Worm (Caenorhabditis elegans) whole organism, L2 larva: ENCODE data around the gene tag-243.

ENCODE experiments used
- C34F6.9 ChIP-seq: fragments of 150-350 bp; optimal IDR thresholded peaks from 2 replicates; lab custom pipeline; 2014; ENCODE audit warnings: missing biosample characterization, missing genetic modification characterization
- F13H6.1 ChIP-seq: sonication (generic microtip); optimal IDR thresholded peaks from 2 replicates; lab custom pipeline; 2016; ENCODE audit warnings: missing genetic modification characterization, missing compliant biosample characterization
- R02D3.7 ChIP-seq: fragments of 150-350 bp; optimal IDR thresholded peaks from 2 replicates; lab custom pipeline; 2014; ENCODE audit warnings: missing biosample characterization, missing genetic modification characterization
- Y55F3AM.14 ChIP-seq: fragments of 200-800 bp; sonication (Bioruptor generic); optimal IDR thresholded peaks from 2 replicates; lab custom pipeline; 2018; ENCODE audit warnings: mild to moderate bottlenecking, missing genetic modification characterization, missing compliant biosample characterization
- ZK546.5 ChIP-seq: sonication (generic microtip); optimal IDR thresholded peaks from 2 replicates; lab custom pipeline; 2017; ENCODE audit warnings: missing biosample characterization, missing genetic modification characterization
- alr-1 ChIP-seq: fragments of 150-350 bp; optimal IDR thresholded peaks from 2 replicates; lab custom pipeline; 2014; ENCODE audit warnings: missing biosample characterization, missing genetic modification characterization
- aly-2 ChIP-seq: fragments of 150-350 bp; optimal IDR thresholded peaks from 2 replicates; lab custom pipeline; 2014; ENCODE audit warnings: missing biosample characterization, missing genetic modification characterization
- ama-1 ChIP-seq: fragments of 150-350 bp; optimal IDR thresholded peaks from 2 replicates; lab custom pipeline; 2018; ENCODE audit warnings: inconsistent platforms
- blmp-1 ChIP-seq: sonication (generic microtip); optimal IDR thresholded peaks from 2 replicates; lab custom pipeline; 2017; ENCODE audit warnings: missing genetic modification characterization, mild to moderate bottlenecking, missing compliant biosample characterization, antibody characterized with exemption, moderate library complexity; ENCODE audit not compliant: insufficient read depth
- ceh-16 ChIP-seq: fragments of 150-350 bp; optimal IDR thresholded peaks from 2 replicates; lab custom pipeline; 2014; ENCODE audit warnings: missing biosample characterization, missing genetic modification characterization
- dmd-4 ChIP-seq: sonication (generic microtip); optimal IDR thresholded peaks from 2 replicates; lab custom pipeline; 2017; ENCODE audit warnings: missing biosample characterization, missing genetic modification characterization
- fos-1 ChIP-seq: fragments of 150-350 bp; optimal IDR thresholded peaks from 2 replicates; lab custom pipeline; 2014; ENCODE audit warnings: missing biosample characterization, missing genetic modification characterization
- gmeb-1 ChIP-seq: fragments of 150-350 bp; optimal IDR thresholded peaks from 2 replicates; lab custom pipeline; 2014; ENCODE audit warnings: missing biosample characterization, missing genetic modification characterization
- lin-11 ChIP-seq: fragments of 150-350 bp; sonication (generic microtip); optimal IDR thresholded peaks from 2 replicates; lab custom pipeline; 2014; ENCODE audit warnings: missing biosample characterization, missing genetic modification characterization, inconsistent platforms, mixed read lengths
- lin-13 ChIP-seq: fragments of 150-350 bp; optimal IDR thresholded peaks from 2 replicates; lab custom pipeline; 2014; ENCODE audit warnings: missing biosample characterization, missing genetic modification reagents, missing genetic modification characterization
- lin-39 ChIP-seq: fragments of 150-350 bp; optimal IDR thresholded peaks from 2 replicates; lab custom pipeline; 2014; ENCODE audit warnings: missing biosample characterization, missing genetic modification reagents, missing genetic modification characterization
- mbf-1 ChIP-seq: sonication (generic microtip); optimal IDR thresholded peaks from 2 replicates; lab custom pipeline; 2017; ENCODE audit warnings: missing biosample characterization, missing genetic modification characterization
- nhr-10 ChIP-seq: sonication (generic microtip); optimal IDR thresholded peaks from 2 replicates; lab custom pipeline; 2017; ENCODE audit warnings: missing biosample characterization, missing genetic modification characterization
- nhr-11 ChIP-seq: fragments of 150-350 bp; optimal IDR thresholded peaks from 2 replicates; lab custom pipeline; 2014; ENCODE audit warnings: missing biosample characterization, missing genetic modification characterization
- nhr-12 ChIP-seq: fragments of 150-350 bp; optimal IDR thresholded peaks from 2 replicates; lab custom pipeline; 2014; ENCODE audit warnings: missing biosample characterization, missing genetic modification characterization
- nhr-129 ChIP-seq: fragments of 150-350 bp; optimal IDR thresholded peaks from 2 replicates; lab custom pipeline; 2014; ENCODE audit warnings: missing biosample characterization, missing genetic modification characterization
- nhr-23 ChIP-seq: fragments of 150-350 bp; optimal IDR thresholded peaks from 2 replicates; lab custom pipeline; 2014; ENCODE audit warnings: missing biosample characterization, missing genetic modification reagents, missing genetic modification characterization
- nhr-25 ChIP-seq: fragments of 150-350 bp; sonication (generic microtip); optimal IDR thresholded peaks from 3 replicates; lab custom pipeline; 2014; ENCODE audit warnings: missing biosample characterization, missing genetic modification characterization
- nhr-77 ChIP-seq: fragments of 150-350 bp; optimal IDR thresholded peaks from 2 replicates; lab custom pipeline; 2014; ENCODE audit warnings: missing biosample characterization, missing genetic modification characterization
- sem-4 ChIP-seq: fragments of 150-350 bp; optimal IDR thresholded peaks from 2 replicates; lab custom pipeline; 2014; ENCODE audit warnings: missing biosample characterization, missing genetic modification reagents, missing genetic modification characterization
- skn-1 ChIP-seq: sonication (generic microtip); optimal IDR thresholded peaks from 2 replicates; lab custom pipeline; 2017; ENCODE audit warnings: missing biosample characterization, missing genetic modification characterization
- sma-3 ChIP-seq: sonication (generic microtip); optimal IDR thresholded peaks from 2 replicates; lab custom pipeline; 2016; ENCODE audit warnings: missing genetic modification reagents, missing genetic modification characterization, missing compliant biosample characterization
- sma-9 ChIP-seq, 2 experiments: fragments of 150-350 bp in 1 of 2; sonication (generic microtip) in 1 of 2; optimal IDR thresholded peaks; 2 replicates each; lab custom pipeline; 2014 to 2016; ENCODE audit warnings: missing genetic modification characterization in 2 of 2, mild to moderate bottlenecking in 1 of 2, missing biosample characterization in 1 of 2, missing compliant biosample characterization in 1 of 2, missing genetic modification reagents in 1 of 2, moderate library complexity in 1 of 2
- snpc-4 ChIP-seq: fragments of 150-350 bp; optimal IDR thresholded peaks from 2 replicates; lab custom pipeline; 2014; ENCODE audit warnings: missing biosample characterization, missing genetic modification characterization
- unc-39 ChIP-seq: fragments of 150-350 bp; optimal IDR thresholded peaks from 2 replicates; lab custom pipeline; 2014; ENCODE audit warnings: missing biosample characterization, missing genetic modification characterization
- unc-55 ChIP-seq: fragments of 150-350 bp; sonication (generic microtip); optimal IDR thresholded peaks from 3 replicates; lab custom pipeline; 2014; ENCODE audit warnings: missing biosample characterization, missing genetic modification reagents, missing genetic modification characterization
- unc-62 ChIP-seq: fragments of 150-350 bp; optimal IDR thresholded peaks from 2 replicates; lab custom pipeline; 2014; ENCODE audit warnings: missing biosample characterization, missing genetic modification reagents, missing genetic modification characterization
- zag-1 ChIP-seq: fragments of 150-350 bp; optimal IDR thresholded peaks from 2 replicates; lab custom pipeline; 2014; ENCODE audit warnings: missing biosample characterization, missing genetic modification characterization
- ztf-1 ChIP-seq: fragments of 200-800 bp; sonication (Bioruptor generic); conservative IDR thresholded peaks from 2 replicates; pipeline ENCODE4 v1.3.6; 2022; ENCODE audit warnings: missing genetic modification characterization, missing compliant biosample characterization
- ztf-4 ChIP-seq: fragments of 150-350 bp; optimal IDR thresholded peaks from 2 replicates; lab custom pipeline; 2014; ENCODE audit warnings: missing biosample characterization, missing genetic modification characterization

tag-243 gene

ce11 chrIII:4720620-4721227 is 32.5 kb upstream of the tag-243 start, which contains the start of gene emb-5 (continued):
- TF ChIP-seq nhr-25 (tag; lab: Kevin White, UChicago) (no peak), alr-1 (tag; lab: Kevin White, UChicago) (no peak), unc-62 (GFP tag; lab: Kevin White, UChicago) (no peak), sma-9 (GFP tag; optimal IDR thresholded peaks at IDR 0.05; lab: Kevin White, UChicago) (peak; percentile 69), sma-9 (tag; optimal IDR thresholded peaks at IDR 0.05; lab: Kevin White, UChicago) (no peak), Y55F3AM.14 (GFP tag; lab: Kevin White, UChicago) (no peak), lin-11 (peak; percentile 32), dmd-4 (tag; lab: Kevin White, UChicago) (no peak), zag-1 (no peak), unc-55 (GFP tag; lab: Kevin White, UChicago) (peak; percentile 83), nhr-77 (tag; lab: Kevin White, UChicago) (no peak), nhr-11 (tag; lab: Kevin White, UChicago) (no peak), ama-1 (lab: Kevin White, UChicago) (no peak), sem-4 (tag; lab: Kevin White, UChicago) (no peak), lin-13 (GFP tag; lab: Kevin White, UChicago) (no peak), nhr-12 (tag; lab: Kevin White, UChicago) (no peak), ztf-4 (tag; lab: Kevin White, UChicago) (no peak), gmeb-1 (tag; lab: Kevin White, UChicago) (peak; percentile 95), nhr-10 (tag; lab: Kevin White, UChicago) (no peak), ZK546.5 (tag; lab: Kevin White, UChicago) (no peak)

ce11 chrIII:4715088-4715487 is 26.8 kb upstream of the tag-243 start, which contains the start of gene him-18:
Gene him-18 (minus strand): TSS chrIII:4715188.
- no peak for TF ChIP-seq nhr-11 (tag; lab: Kevin White, UChicago)
- no peak for TF ChIP-seq sem-4 (tag; lab: Kevin White, UChicago)
- no peak for TF ChIP-seq fos-1
- TF ChIP-seq nhr-129: no peak
- no peak for TF ChIP-seq sma-9 (GFP tag; optimal IDR thresholded peaks at IDR 0.05; lab: Kevin White, UChicago)
- TF ChIP-seq sma-9 (tag; optimal IDR thresholded peaks at IDR 0.05; lab: Kevin White, UChicago): no peak

- no peak for TF ChIP-seq snpc-4 (tag; lab: Kevin White, UChicago)
- TF ChIP-seq skn-1 (tag; lab: Kevin White, UChicago): no peak
- TF ChIP-seq alr-1 (tag; lab: Kevin White, UChicago): no peak
- no peak for TF ChIP-seq unc-39 (tag; lab: Kevin White, UChicago)
- no peak for TF ChIP-seq ZK546.5 (tag; lab: Kevin White, UChicago)
- no peak for TF ChIP-seq F13H6.1 (tag; lab: Kevin White, UChicago)
- TF ChIP-seq unc-55 (GFP tag; lab: Kevin White, UChicago): peak; percentile 4
- no peak for TF ChIP-seq ztf-1 (GFP tag; lab: Robert Waterston, UW)
- no peak for TF ChIP-seq blmp-1 (tag; lab: Kevin White, UChicago)
Observed at ce11 chrIII:4708909-4709308, 20.7 kb upstream of the tag-243 start, which contains the start of gene T04A8.18. Gene T04A8.18 (plus strand): TSS chrIII:4709209.

ce11 chrIII:4706678-4707077 is 18.4 kb upstream of the tag-243 start, which contains the start of gene T04A8.13:
Gene T04A8.13 (plus strand): TSS chrIII:4706978.
- TF ChIP-seq snpc-4 (tag; lab: Kevin White, UChicago) (no peak), unc-55 (GFP tag; lab: Kevin White, UChicago) (no peak), mbf-1 (no peak), ZK546.5 (tag; lab: Kevin White, UChicago) (no peak), sma-3 (no peak), Y55F3AM.14 (GFP tag; lab: Kevin White, UChicago) (no peak), sem-4 (tag; lab: Kevin White, UChicago) (no peak), R02D3.7 (no peak), nhr-23 (tag; lab: Kevin White, UChicago) (no peak), aly-2 (tag; lab: Kevin White, UChicago) (no peak), C34F6.9 (tag; lab: Kevin White, UChicago) (no peak), ceh-16 (tag; lab: Kevin White, UChicago) (no peak), sma-9 (GFP tag; optimal IDR thresholded peaks at IDR 0.05; lab: Kevin White, UChicago) (no peak), sma-9 (tag; optimal IDR thresholded peaks at IDR 0.05; lab: Kevin White, UChicago) (no peak), alr-1 (tag; lab: Kevin White, UChicago) (no peak), lin-39 (tag; lab: Kevin White, UChicago) (no peak), blmp-1 (tag; lab: Kevin White, UChicago) (no peak)
